Worm (Caenorhabditis elegans) whole organism, mixed stage, embryonic: ENCODE results near the gene ceh-57.

Experiments used
- lin-13 ChIP-seq: fragments of 150-350 bp; optimal IDR thresholded peaks from 2 replicates; lab custom pipeline; 2014; ENCODE audit warnings: missing biosample characterization, missing genetic modification characterization
- nhr-12 ChIP-seq: fragments of 150-350 bp; optimal IDR thresholded peaks from 2 replicates; lab custom pipeline; 2014; ENCODE audit warnings: missing biosample characterization, missing genetic modification characterization
- unc-62 ChIP-seq: fragments of 150-350 bp; optimal IDR thresholded peaks from 2 replicates; lab custom pipeline; 2014; ENCODE audit warnings: missing biosample characterization, missing genetic modification reagents, missing genetic modification characterization
- ztf-11 ChIP-seq: fragments of 150-350 bp; optimal IDR thresholded peaks from 2 replicates; lab custom pipeline; 2014; ENCODE audit warnings: missing biosample characterization, missing genetic modification characterization

DNA sequence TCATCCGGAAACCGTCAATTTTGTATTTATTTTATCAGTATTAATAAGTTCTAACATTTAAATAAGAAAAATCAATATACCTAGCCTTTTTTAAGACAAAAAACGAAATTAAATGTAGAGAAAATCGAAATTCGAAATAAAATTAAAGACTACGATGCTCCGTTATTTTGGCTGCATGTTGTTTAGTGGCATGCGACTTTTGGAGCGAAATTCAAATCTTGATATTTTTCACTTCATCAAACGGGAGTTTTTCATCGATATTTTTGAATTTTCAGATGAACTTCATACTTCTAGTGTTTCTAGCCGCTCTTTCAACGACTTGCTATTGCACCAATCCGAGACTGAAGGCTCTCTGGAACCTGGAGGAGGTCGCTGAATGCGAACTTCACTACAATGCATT, 16.6 kb downstream of the ceh-57 start, which contains the start of gene C07E3.9:
- TF ChIP-seq ztf-11 (no peak), unc-62 (GFP tag; lab: Kevin White, UChicago) (no peak), lin-13 (tag; lab: Kevin White, UChicago) (no peak), nhr-12 (tag; lab: Kevin White, UChicago) (no peak)
